Fruit fly (Drosophila melanogaster) whole organism, prepupa: ENCODE measurements around the gene fend.
A peak's percentile ranks its signal among the peaks of the same experiment; 100 is the strongest.

Source experiments
- CG10631 ChIP-seq: fragments of 200-800 bp; sonication (Bioruptor generic); optimal IDR thresholded peaks from 2 replicates; lab custom pipeline; 2016; ENCODE audit warnings: missing biosample characterization, missing genetic modification characterization
- CG10669 ChIP-seq: fragments of 200-800 bp; sonication (Bioruptor generic); optimal IDR thresholded peaks from 3 replicates; lab custom pipeline; 2018; ENCODE audit warnings: missing biosample characterization, mild to moderate bottlenecking, missing genetic modification characterization, moderate library complexity
- CG3032 ChIP-seq: fragments of 200-800 bp; optimal IDR thresholded peaks from 2 replicates; lab custom pipeline; 2019; ENCODE audit warnings: missing biosample characterization, mild to moderate bottlenecking, missing genetic modification characterization, moderate library complexity
- CG31627 ChIP-seq: fragments of 200-800 bp; sonication (Bioruptor generic); optimal IDR thresholded peaks from 3 replicates; lab custom pipeline; 2016; ENCODE audit warnings: missing biosample characterization, missing genetic modification characterization
- CG32006 ChIP-seq: fragments of 200-800 bp; sonication (Bioruptor generic); optimal IDR thresholded peaks from 3 replicates; lab custom pipeline; 2017; ENCODE audit warnings: missing biosample characterization, mild to moderate bottlenecking, missing genetic modification characterization
- CG3919 ChIP-seq: fragments of 200-800 bp; sonication (Bioruptor generic); optimal IDR thresholded peaks from 3 replicates; lab custom pipeline; 2016; ENCODE audit warnings: missing biosample characterization, missing genetic modification characterization
- CG4318 ChIP-seq: fragments of 200-800 bp; sonication (Bioruptor generic); optimal IDR thresholded peaks from 3 replicates; lab custom pipeline; 2017; ENCODE audit warnings: missing biosample characterization, mild to moderate bottlenecking, missing genetic modification characterization
- CG6163 ChIP-seq: fragments of 200-800 bp; sonication (Bioruptor generic); IDR thresholded peaks from 3 replicates; pipeline ENCODE4 v1.3.6; 2022; ENCODE audit warnings: missing biosample characterization, missing genetic modification characterization
- CG6276 ChIP-seq: fragments of 200-800 bp; sonication (Bioruptor generic); optimal IDR thresholded peaks from 2 replicates; lab custom pipeline; 2017; ENCODE audit warnings: missing biosample characterization, mild to moderate bottlenecking, missing genetic modification characterization
- CG6808 ChIP-seq: fragments of 200-800 bp; sonication (Bioruptor generic); optimal IDR thresholded peaks from 3 replicates; lab custom pipeline; 2017; ENCODE audit warnings: missing biosample characterization, missing genetic modification characterization, mild to moderate bottlenecking, moderate library complexity, missing genetic modification reagents
- CG6854 ChIP-seq: fragments of 200-800 bp; sonication (Bioruptor generic); optimal IDR thresholded peaks from 2 replicates; lab custom pipeline; 2017; ENCODE audit warnings: missing biosample characterization, mild to moderate bottlenecking, missing genetic modification characterization
- CG7368 ChIP-seq: fragments of 200-800 bp; sonication (Bioruptor generic); optimal IDR thresholded peaks from 3 replicates; lab custom pipeline; 2016; ENCODE audit warnings: missing biosample characterization, missing genetic modification characterization
- CG8632 ChIP-seq: fragments of 200-800 bp; sonication (Bioruptor generic); optimal IDR thresholded peaks from 3 replicates; lab custom pipeline; 2016; ENCODE audit warnings: missing biosample characterization, missing genetic modification characterization
- CG9139 ChIP-seq: fragments of 200-800 bp; sonication (Bioruptor generic); optimal IDR thresholded peaks from 3 replicates; lab custom pipeline; 2017; ENCODE audit warnings: missing biosample characterization, mild to moderate bottlenecking, missing genetic modification characterization
- Eip75B ChIP-seq: fragments of 200-800 bp; sonication (Bioruptor generic); optimal IDR thresholded peaks from 3 replicates; lab custom pipeline; 2016; ENCODE audit warnings: missing biosample characterization, missing genetic modification characterization
- Eip78C ChIP-seq: fragments of 200-800 bp; sonication (Bioruptor generic); peaks from one replicate; lab custom pipeline; 2016; ENCODE audit warnings: missing biosample characterization, missing genetic modification characterization
- Eip93F ChIP-seq: fragments of 200-800 bp; sonication (Bioruptor generic); optimal IDR thresholded peaks from 2 replicates; lab custom pipeline; 2016; ENCODE audit warnings: missing biosample characterization, mild to moderate bottlenecking, missing genetic modification characterization
- Ets21C ChIP-seq: fragments of 200-800 bp; sonication (Bioruptor generic); optimal IDR thresholded peaks from 3 replicates; lab custom pipeline; 2016; ENCODE audit warnings: missing biosample characterization, missing genetic modification characterization
- Ets96B ChIP-seq: fragments of 200-800 bp; optimal IDR thresholded peaks from 2 replicates; lab custom pipeline; 2019; ENCODE audit warnings: missing biosample characterization, mild to moderate bottlenecking, missing genetic modification characterization, moderate library complexity
- Hr39 ChIP-seq: fragments of 200-800 bp; sonication (Bioruptor generic); optimal IDR thresholded peaks from 2 replicates; lab custom pipeline; 2016; ENCODE audit warnings: missing biosample characterization, missing genetic modification characterization
- Hr4 ChIP-seq: fragments of 200-800 bp; sonication (Bioruptor generic); optimal IDR thresholded peaks from 3 replicates; lab custom pipeline; 2016; ENCODE audit warnings: missing biosample characterization, missing genetic modification characterization
- Lpt ChIP-seq: fragments of 200-800 bp; sonication (Bioruptor generic); optimal IDR thresholded peaks from 3 replicates; lab custom pipeline; 2016; ENCODE audit warnings: missing biosample characterization, missing genetic modification characterization
- OdsH ChIP-seq: fragments of 200-800 bp; sonication (Bioruptor generic); optimal IDR thresholded peaks from 3 replicates; lab custom pipeline; 2016; ENCODE audit warnings: missing biosample characterization, missing genetic modification characterization
- Smox ChIP-seq: fragments of 200-800 bp; sonication (Bioruptor generic); optimal IDR thresholded peaks from 3 replicates; lab custom pipeline; 2016; ENCODE audit warnings: missing biosample characterization, missing genetic modification characterization
- Sox14 ChIP-seq: fragments of 200-800 bp; sonication (Bioruptor generic); optimal IDR thresholded peaks from 3 replicates; lab custom pipeline; 2016; ENCODE audit warnings: missing biosample characterization, missing genetic modification characterization
- Sox15 ChIP-seq: fragments of 200-800 bp; sonication (Bioruptor generic); optimal IDR thresholded peaks from 3 replicates; lab custom pipeline; 2016; ENCODE audit warnings: missing biosample characterization, missing genetic modification characterization
- achi ChIP-seq: fragments of 200-800 bp; sonication (Bioruptor generic); optimal IDR thresholded peaks from 3 replicates; lab custom pipeline; 2016; ENCODE audit warnings: missing biosample characterization, missing genetic modification characterization
- acj6 ChIP-seq: fragments of 200-800 bp; sonication (Bioruptor generic); optimal IDR thresholded peaks from 3 replicates; lab custom pipeline; 2016; ENCODE audit warnings: missing biosample characterization, missing genetic modification characterization
- dac ChIP-seq: fragments of 200-800 bp; sonication (Bioruptor generic); optimal IDR thresholded peaks from 2 replicates; lab custom pipeline; 2017; ENCODE audit warnings: missing biosample characterization, mild to moderate bottlenecking, missing genetic modification characterization
- dsx ChIP-seq: fragments of 200-800 bp; optimal IDR thresholded peaks from 3 replicates; lab custom pipeline; 2019; ENCODE audit warnings: missing biosample characterization, mild to moderate bottlenecking, missing genetic modification characterization, moderate library complexity; ENCODE audit not compliant: poor library complexity, severe bottlenecking
- eg ChIP-seq: fragments of 200-800 bp; sonication (Bioruptor generic); IDR thresholded peaks from 3 replicates; pipeline ENCODE4 v1.3.6; 2022; ENCODE audit warnings: missing biosample characterization, missing genetic modification characterization
- esn ChIP-seq: fragments of 200-800 bp; sonication (Bioruptor generic); optimal IDR thresholded peaks from 2 replicates; lab custom pipeline; 2016; ENCODE audit warnings: missing biosample characterization, mild to moderate bottlenecking, missing genetic modification characterization, moderate library complexity
- fkh ChIP-seq: fragments of 200-800 bp; sonication (Bioruptor generic); optimal IDR thresholded peaks from 3 replicates; lab custom pipeline; 2017; ENCODE audit warnings: missing biosample characterization, mild to moderate bottlenecking, missing genetic modification characterization, moderate library complexity
- lz ChIP-seq: fragments of 200-800 bp; sonication (Bioruptor generic); optimal IDR thresholded peaks from 3 replicates; lab custom pipeline; 2016; ENCODE audit warnings: missing biosample characterization, missing genetic modification characterization
- pdm3 ChIP-seq: fragments of 200-800 bp; sonication (Bioruptor generic); optimal IDR thresholded peaks from 3 replicates; lab custom pipeline; 2016; ENCODE audit warnings: missing biosample characterization, missing genetic modification characterization
- salr ChIP-seq, 2 experiments: fragments of 200-800 bp; sonication (Bioruptor generic); optimal IDR thresholded peaks; 3 replicates each; lab custom pipeline; 2016 to 2018; ENCODE audit warnings: missing biosample characterization in 2 of 2, missing genetic modification characterization in 2 of 2, mild to moderate bottlenecking in 1 of 2
- ss ChIP-seq, 2 experiments: fragments of 200-800 bp; sonication (Bioruptor generic); optimal IDR thresholded peaks; 2 replicates in 1 of 2; 3 replicates in 1 of 2; lab custom pipeline; 2017 to 2018; ENCODE audit warnings: mild to moderate bottlenecking in 2 of 2, missing biosample characterization in 2 of 2, missing genetic modification characterization in 2 of 2, moderate library complexity in 1 of 2
- svp ChIP-seq: fragments of 200-800 bp; sonication (Bioruptor generic); peaks from one replicate; lab custom pipeline; 2016; ENCODE audit warnings: missing biosample characterization, missing genetic modification characterization
- topi ChIP-seq: fragments of 200-800 bp; sonication (Bioruptor generic); optimal IDR thresholded peaks from 3 replicates; lab custom pipeline; 2016; ENCODE audit warnings: missing biosample characterization, missing genetic modification characterization
- vri ChIP-seq: fragments of 200-800 bp; sonication (Bioruptor generic); optimal IDR thresholded peaks from 3 replicates; lab custom pipeline; 2016; ENCODE audit warnings: missing biosample characterization, mild to moderate bottlenecking, missing genetic modification characterization

The fend gene

dm6 chrX:9109072-9109844 lies 25.6 kb downstream of the fend start (continued):
- TF ChIP-seq CG32006 (GFP tag; lab: Kevin White, UChicago), result peak; percentile 66
- peak; percentile 46 for TF ChIP-seq CG10669 (GFP tag; lab: Kevin White, UChicago)
- TF ChIP-seq Eip75B (GFP tag; lab: Kevin White, UChicago), result peak; percentile 58
- TF ChIP-seq OdsH, result no peak
- TF ChIP-seq Ets21C (GFP tag; lab: Kevin White, UChicago), result peak; percentile 61
- peak; percentile 47 for TF ChIP-seq acj6 (GFP tag; lab: Kevin White, UChicago)
- peak; percentile 66 for TF ChIP-seq CG31627
- TF ChIP-seq Hr39 (GFP tag; lab: Kevin White, UChicago), result peak; percentile 71
- no peak for TF ChIP-seq Hr4
- peak; percentile 66 for TF ChIP-seq Smox (GFP tag; lab: Kevin White, UChicago)
- TF ChIP-seq eg (GFP tag; lab: Robert Waterston, UW), result no peak
- peak; percentile 67 for TF ChIP-seq pdm3 (GFP tag; lab: Kevin White, UChicago)
- peak; percentile 22; the same call in 1 of the 3 replicates for TF ChIP-seq CG6163 (GFP tag; lab: Robert Waterston, UW)
- no peak for TF ChIP-seq CG9139 (GFP tag; lab: Kevin White, UChicago)
- peak; percentile 65 for TF ChIP-seq Sox14 (GFP tag; lab: Kevin White, UChicago)
- no peak for TF ChIP-seq dsx (GFP tag; lab: Kevin White, UChicago)
- peak; percentile 55 for TF ChIP-seq lz
- peak; percentile 81 for TF ChIP-seq Eip78C (GFP tag; lab: Kevin White, UChicago)
- TF ChIP-seq Ets96B (tag; lab: Kevin White, UChicago), result peak; percentile 23
- no peak for TF ChIP-seq CG6276
- TF ChIP-seq vri (GFP tag; lab: Kevin White, UChicago), result no peak
- peak; percentile 59 for TF ChIP-seq esn (GFP tag; lab: Kevin White, UChicago)
- TF ChIP-seq Eip93F (GFP tag; lab: Kevin White, UChicago), result no peak
- TF ChIP-seq dac (GFP tag; lab: Kevin White, UChicago), result peak; percentile 9
- peak; percentile 69 for TF ChIP-seq topi
- no peak for TF ChIP-seq CG7368 (GFP tag; lab: Kevin White, UChicago)
- TF ChIP-seq CG6808 (GFP tag; lab: Kevin White, UChicago), result no peak

- no peak for TF ChIP-seq dac (GFP tag; lab: Kevin White, UChicago)
- peak; percentile 22 for TF ChIP-seq vri (GFP tag; lab: Kevin White, UChicago)
Measured at dm6 chrX:9108387-9108786, 26.5 kb downstream of the fend start, which contains the start of gene AP-1gamma. Gene AP-1gamma, plus strand, starts transcription at chrX:9108691.

DNA sequence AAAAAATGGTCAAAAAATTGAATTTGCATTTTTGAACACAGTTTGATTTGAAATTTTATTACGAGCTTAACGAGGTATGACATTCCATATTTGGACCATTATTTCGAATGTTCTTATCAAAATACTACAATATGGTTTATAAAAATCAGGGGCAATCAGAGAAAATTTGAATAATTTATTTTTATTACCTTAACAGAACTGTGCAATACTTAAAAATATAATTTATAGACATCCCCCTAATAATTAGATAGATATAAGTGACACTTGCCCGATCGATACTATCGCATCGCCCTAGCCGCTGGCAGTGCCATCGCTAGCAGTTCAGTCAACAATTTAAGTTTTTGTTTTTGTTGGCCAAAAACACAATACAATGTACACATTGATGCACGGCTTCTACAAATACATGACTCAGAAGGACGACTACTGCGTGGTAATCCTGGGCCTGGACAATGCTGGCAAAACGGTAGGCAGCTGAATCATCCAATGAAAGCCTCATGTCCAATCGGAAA lies 28.1 kb downstream of the fend start, which contains the start of gene Arfrp1:
Gene Arfrp1 (plus strand): TSS at position 295 of the 509 bp plus-strand sequence.
- TF ChIP-seq fkh (GFP tag; lab: Kevin White, UChicago) (peak; percentile 62), Ets96B (tag; lab: Kevin White, UChicago) (no peak), achi (GFP tag; lab: Kevin White, UChicago) (peak; percentile 78), CG31627 (peak; percentile 15), topi (peak; percentile 6), Lpt (GFP tag; lab: Kevin White, UChicago) (no peak), CG8632 (GFP tag; lab: Kevin White, UChicago) (no peak), pdm3 (GFP tag; lab: Kevin White, UChicago) (no peak), dsx (GFP tag; lab: Kevin White, UChicago) (peak; percentile 60), OdsH (no peak), CG6276 (no peak), lz (peak; percentile 9), CG3919 (no peak), CG3032 (tag; lab: Kevin White, UChicago) (peak; percentile 41), Sox14 (GFP tag; lab: Kevin White, UChicago) (peak; percentile 13), CG6854 (GFP tag; lab: Kevin White, UChicago) (no peak), CG4318 (GFP tag; lab: Kevin White, UChicago) (no peak), salr (GFP tag; optimal IDR thresholded peaks at IDR 0.05; lab: Kevin White, UChicago) (no peak), ss (GFP tag; optimal IDR thresholded peaks at IDR 0.05; lab: Kevin White, UChicago) (no peak), esn (GFP tag; lab: Kevin White, UChicago) (peak; percentile 49), Sox15 (GFP tag; lab: Kevin White, UChicago) (peak; percentile 8), Eip75B (GFP tag; lab: Kevin White, UChicago) (no peak), svp (GFP tag; lab: Kevin White, UChicago) (peak; percentile 56), CG7368 (GFP tag; lab: Kevin White, UChicago) (no peak), Eip78C (GFP tag; lab: Kevin White, UChicago) (peak; percentile 70), CG10631 (GFP tag; lab: Kevin White, UChicago) (no peak)
